Worm (Caenorhabditis elegans): Measurements from ENCODE around the gene F46G10.4.

F46G10.4 gene

ce11 chrX:13364897-13365296 lies 31.1 kb downstream of the F46G10.4 start, which contains the start of gene C49F8.1:
Gene C49F8.1, minus strand, starts transcription at chrX:13364997.
- TF ChIP-seq Y5F2A.4 (GFP tag; optimal IDR thresholded peaks at IDR 0.05) (no peak), fkh-10 (GFP tag; optimal IDR thresholded peaks at IDR 0.05) (peak; percentile 14)

ce11 chrX:13366955-13367354 lies 33.1 kb downstream of the F46G10.4 start:
- TF ChIP-seq snpc-4 (tag; optimal IDR thresholded peaks at IDR 0.05) = no peak
- no peak for TF ChIP-seq aly-2 (tag; optimal IDR thresholded peaks at IDR 0.05)
- TF ChIP-seq zfp-2 (tag; optimal IDR thresholded peaks at IDR 0.05) = no peak
- TF ChIP-seq attf-4 (tag; optimal IDR thresholded peaks at IDR 0.05) = no peak
- peak; percentile 11 for TF ChIP-seq hlh-11 (tag; optimal IDR thresholded peaks at IDR 0.05)
- TF ChIP-seq daf-16 (GFP tag; optimal IDR thresholded peaks at IDR 0.05) = no peak
- peak; percentile 47 for TF ChIP-seq daf-16 (tag; optimal IDR thresholded peaks at IDR 0.05)
- no peak for TF ChIP-seq nhr-11 (tag; optimal IDR thresholded peaks at IDR 0.05)
- no peak for TF ChIP-seq gei-8 (GFP tag; optimal IDR thresholded peaks at IDR 0.05)
- peak; percentile 74 for TF ChIP-seq hlh-30 (tag; optimal IDR thresholded peaks at IDR 0.05; ENCODE audit: insufficient read depth)
- no peak for TF ChIP-seq nhr-76 (tag; optimal IDR thresholded peaks at IDR 0.05)
- TF ChIP-seq ZK337.2 (GFP tag; IDR thresholded peaks at IDR 0.05) = no peak
- TF ChIP-seq nhr-102 (tag; optimal IDR thresholded peaks at IDR 0.05) = no peak
- TF ChIP-seq lin-39 (tag; optimal IDR thresholded peaks at IDR 0.05) = no peak
- TF ChIP-seq mdl-1 (tag; optimal IDR thresholded peaks at IDR 0.05) = peak in 1 of 2 experiments; percentile 21
- TF ChIP-seq pha-4 (GFP tag; IDR thresholded peaks at IDR 0.05) = no peak
- peak; percentile 23 for TF ChIP-seq pha-4 (tag; optimal IDR thresholded peaks at IDR 0.05)
- TF ChIP-seq vab-7 (GFP tag; IDR thresholded peaks at IDR 0.05) = no peak
- peak; percentile 28 for TF ChIP-seq dve-1 (tag; optimal IDR thresholded peaks at IDR 0.05; ENCODE audit: insufficient read depth)
- 0 out of 2 replicates have a peak, but pooled peaks have one; percentile 13 for TF ChIP-seq dmd-6 (GFP tag; IDR thresholded peaks at IDR 0.05)
- no peak for TF ChIP-seq mep-1 (tag; optimal IDR thresholded peaks at IDR 0.05)
- no peak for TF ChIP-seq nhr-42 (GFP tag; IDR thresholded peaks at IDR 0.05)
- no peak for TF ChIP-seq madf-5 (GFP tag; IDR thresholded peaks at IDR 0.05)

ce11 chrX:13368283-13368682 lies 34.4 kb downstream of the F46G10.4 start:
- no peak for TF ChIP-seq F10B5.3 (tag; optimal IDR thresholded peaks at IDR 0.05)
- peak; percentile 93 for TF ChIP-seq dmd-6 (GFP tag; IDR thresholded peaks at IDR 0.05)
- TF ChIP-seq lin-38 (GFP tag; IDR thresholded peaks at IDR 0.05) = no peak
- no peak for TF ChIP-seq ceh-44 (GFP tag; IDR thresholded peaks at IDR 0.05)
- no peak for TF ChIP-seq lin-1 (GFP tag; IDR thresholded peaks at IDR 0.05)
- no peak for TF ChIP-seq T26A8.4 (GFP tag; IDR thresholded peaks at IDR 0.05)
- TF ChIP-seq nhr-77 (tag; optimal IDR thresholded peaks at IDR 0.05) = peak; percentile 66
- TF ChIP-seq nhr-25 (tag; optimal IDR thresholded peaks at IDR 0.05; ENCODE audit: borderline replicate concordance, insufficient read depth) = no peak
- TF ChIP-seq arid-1 (GFP tag; conservative IDR thresholded peaks at IDR 0.05) = no peak
- no peak for TF ChIP-seq nhr-41 (GFP tag; IDR thresholded peaks at IDR 0.05)
- TF ChIP-seq pha-4 (GFP tag; IDR thresholded peaks at IDR 0.05) = no peak
- TF ChIP-seq pha-4 (tag; optimal IDR thresholded peaks at IDR 0.05) = no peak
- TF ChIP-seq lsy-2 (tag; optimal IDR thresholded peaks at IDR 0.05) = no peak
- TF ChIP-seq daf-16 (GFP tag; optimal IDR thresholded peaks at IDR 0.05) = no peak
- peak; percentile 92 for TF ChIP-seq daf-16 (tag; optimal IDR thresholded peaks at IDR 0.05)
- no peak for TF ChIP-seq daf-8 (GFP tag; IDR thresholded peaks at IDR 0.05)
- peak in 1 of 2 experiments; percentile 63 for TF ChIP-seq mdl-1 (tag; optimal IDR thresholded peaks at IDR 0.05)
- TF ChIP-seq vab-7 (GFP tag; IDR thresholded peaks at IDR 0.05) = no peak
- no peak for TF ChIP-seq lin-39 (tag; optimal IDR thresholded peaks at IDR 0.05)
- no peak for TF ChIP-seq snpc-1.2 (GFP tag; IDR thresholded peaks at IDR 0.05)
- TF ChIP-seq ceh-28 (tag; optimal IDR thresholded peaks at IDR 0.05) = no peak
- TF ChIP-seq ceh-62 (tag; optimal IDR thresholded peaks at IDR 0.05) = no peak
- no peak for TF ChIP-seq nhr-237 (tag; optimal IDR thresholded peaks at IDR 0.05)
- no peak for TF ChIP-seq nhr-111 (GFP tag; optimal IDR thresholded peaks at IDR 0.05)
- peak; percentile 79 for TF ChIP-seq hlh-11 (tag; optimal IDR thresholded peaks at IDR 0.05)
- TF ChIP-seq mxl-3 (GFP tag; optimal IDR thresholded peaks at IDR 0.05) = peak; percentile 75
- no peak for TF ChIP-seq daf-12 (tag; optimal IDR thresholded peaks at IDR 0.05)
- TF ChIP-seq hmg-1.1 (GFP tag; IDR thresholded peaks at IDR 0.05) = no peak
- no peak for TF ChIP-seq tag-97 (GFP tag; IDR thresholded peaks at IDR 0.05)
- TF ChIP-seq tra-1 (GFP tag; IDR thresholded peaks at IDR 0.05) = no peak
- TF ChIP-seq snpc-4 (tag; optimal IDR thresholded peaks at IDR 0.05) = no peak
- no peak for TF ChIP-seq nhr-42 (GFP tag; IDR thresholded peaks at IDR 0.05)
- TF ChIP-seq sdz-12 (GFP tag; optimal IDR thresholded peaks at IDR 0.05) = no peak
- no peak for TF ChIP-seq daf-19 (GFP tag; conservative IDR thresholded peaks at IDR 0.05)
